Worm (Caenorhabditis elegans) whole organism, midembryonic: Measurements from ENCODE around the gene F21D9.11.
"Not testable (repeated sequence)": the region's sequence is repeated elsewhere in the genome, so short reads cannot be mapped to it uniquely, and the experiment has no call there.

Source experiments
- T22C8.4 ChIP-seq: fragments of 200-800 bp; sonication (Bioruptor generic); IDR thresholded peaks from 2 replicates; pipeline ENCODE4 v1.3.6; 2022; ENCODE audit warnings: missing genetic modification characterization, missing compliant biosample characterization
- cog-1 ChIP-seq: sonication (generic microtip); optimal IDR thresholded peaks from 2 replicates; lab custom pipeline; 2016; ENCODE audit warnings: missing genetic modification characterization, missing compliant biosample characterization
- flt-1 ChIP-seq: fragments of 200-800 bp; sonication (Bioruptor generic); IDR thresholded peaks from 2 replicates; pipeline ENCODE4 v1.3.6; 2022; ENCODE audit warnings: missing genetic modification characterization, missing compliant biosample characterization
- med-1 ChIP-seq: sonication (generic microtip); optimal IDR thresholded peaks from 2 replicates; lab custom pipeline; 2017; ENCODE audit warnings: missing genetic modification characterization, mild to moderate bottlenecking, missing compliant biosample characterization, antibody characterized with exemption, missing genetic modification reagents; ENCODE audit not compliant: insufficient read depth
- tab-1 ChIP-seq: fragments of 200-800 bp; sonication (Bioruptor generic); IDR thresholded peaks from 2 replicates; pipeline ENCODE4 v1.3.6; 2022; ENCODE audit warnings: missing genetic modification characterization, missing compliant biosample characterization
- ztf-29 ChIP-seq: fragments of 200-800 bp; sonication (Bioruptor generic); IDR thresholded peaks from 2 replicates; pipeline ENCODE4 v1.3.6; 2022; ENCODE audit warnings: missing genetic modification reagents, missing genetic modification characterization, missing compliant biosample characterization

DNA sequence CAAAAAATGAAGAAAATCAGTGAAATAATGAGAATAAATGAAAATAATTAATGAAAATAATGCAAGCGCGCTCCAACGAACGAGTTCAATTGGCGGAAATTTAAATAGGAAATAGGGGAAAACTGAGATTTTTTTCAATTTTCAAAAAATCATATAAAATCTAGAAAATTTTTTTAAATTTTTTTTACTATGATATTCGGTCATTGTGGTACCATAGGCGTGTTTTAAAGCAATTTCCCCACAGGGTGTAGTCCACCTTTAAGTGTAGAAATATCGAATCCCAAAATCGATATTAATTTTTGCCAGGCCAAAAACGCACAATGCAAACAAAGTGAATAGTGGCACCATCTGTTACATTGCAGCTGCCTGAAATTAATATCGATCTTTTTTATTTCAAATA lies 12.2 kb downstream of the F21D9.11 start, which contains the start of gene F21D9.1:
- TF ChIP-seq flt-1; T22C8.4 (GFP tag; lab: Robert Waterston, UW); ztf-29; tab-1; cog-1 (tag; lab: Kevin White, UChicago); med-1 (GFP tag; lab: Kevin White, UChicago): not testable (repeated sequence)
